Fruit fly (Drosophila melanogaster) whole organism, pupa: ENCODE data around the gene Ns4.

Source experiments
- CG13204 ChIP-seq: fragments of 200-800 bp; sonication (Bioruptor generic); optimal IDR thresholded peaks from 2 replicates; lab custom pipeline; 2018; ENCODE audit warnings: missing biosample characterization, mild to moderate bottlenecking, missing genetic modification characterization, moderate library complexity
- CG15710 ChIP-seq: fragments of 200-800 bp; sonication (Bioruptor generic); optimal IDR thresholded peaks from 2 replicates; lab custom pipeline; 2018; ENCODE audit warnings: missing biosample characterization, mild to moderate bottlenecking, missing genetic modification characterization, moderate library complexity
- CG17806 ChIP-seq: fragments of 200-800 bp; sonication (Bioruptor generic); optimal IDR thresholded peaks from 2 replicates; lab custom pipeline; 2018; ENCODE audit warnings: missing biosample characterization, mild to moderate bottlenecking, missing genetic modification characterization, moderate library complexity
- CG9948 ChIP-seq: fragments of 200-800 bp; sonication (Bioruptor generic); optimal IDR thresholded peaks from 2 replicates; lab custom pipeline; 2018; ENCODE audit warnings: missing biosample characterization, mild to moderate bottlenecking, missing genetic modification characterization, moderate library complexity
- Ets98B ChIP-seq: fragments of 200-800 bp; sonication (Bioruptor generic); IDR thresholded peaks from 2 replicates; pipeline ENCODE4 v1.3.6; 2022; ENCODE audit warnings: missing biosample characterization, missing genetic modification characterization
- Pif1B ChIP-seq: fragments of 200-800 bp; sonication (Bioruptor generic); optimal IDR thresholded peaks from 3 replicates; lab custom pipeline; 2016; ENCODE audit warnings: missing biosample characterization, missing genetic modification characterization
- fd96Ca ChIP-seq: fragments of 200-800 bp; sonication (Bioruptor generic); IDR thresholded peaks from 3 replicates; pipeline ENCODE4 v1.3.6; 2022; ENCODE audit warnings: missing biosample characterization, missing genetic modification characterization

dm6 chr2L:20730182-20730581 lies 22.1 kb upstream of the Ns4 start, which contains the start of gene CarT:
- TF ChIP-seq CG13204 (GFP tag; lab: Kevin White, UChicago): no peak
- TF ChIP-seq CG9948 (tag; lab: Kevin White, UChicago): no peak
- TF ChIP-seq CG15710 (tag; lab: Kevin White, UChicago): no peak
- no peak for TF ChIP-seq Ets98B (GFP tag; lab: Robert Waterston, UW)
- no peak for TF ChIP-seq fd96Ca (GFP tag; lab: Robert Waterston, UW)
- no peak for TF ChIP-seq CG17806
- no peak for TF ChIP-seq Pif1B (GFP tag; lab: Kevin White, UChicago)
